Worm (Caenorhabditis elegans) whole organism, young adult: ENCODE results near the gene F18A12.7.

ENCODE experiments used
- F10E7.11 ChIP-seq: sonication (generic microtip); optimal IDR thresholded peaks from 2 replicates; lab custom pipeline; 2017; ENCODE audit warnings: mild to moderate bottlenecking, missing genetic modification characterization, moderate library complexity, missing compliant biosample characterization
- F39B2.1 ChIP-seq: fragments of 200-800 bp; sonication (Bioruptor generic); IDR thresholded peaks from 2 replicates; pipeline ENCODE4 v1.3.6; 2022; ENCODE audit warnings: missing genetic modification reagents, missing genetic modification characterization, missing compliant biosample characterization
- Y95B8A.8 ChIP-seq: fragments of 200-800 bp; sonication (Bioruptor generic); IDR thresholded peaks from 2 replicates; pipeline ENCODE4 v1.3.6; 2022; ENCODE audit warnings: missing genetic modification reagents, missing genetic modification characterization, missing compliant biosample characterization
- attf-5 ChIP-seq: fragments of 200-800 bp; sonication (Bioruptor generic); optimal IDR thresholded peaks from 2 replicates; lab custom pipeline; 2018; ENCODE audit warnings: mild to moderate bottlenecking, missing genetic modification characterization, missing compliant biosample characterization
- bed-2 ChIP-seq: fragments of 200-800 bp; sonication (Bioruptor generic); IDR thresholded peaks from 2 replicates; pipeline ENCODE4 v1.3.6; 2022; ENCODE audit warnings: missing genetic modification reagents, missing genetic modification characterization, missing compliant biosample characterization
- gei-17 ChIP-seq: fragments of 200-800 bp; sonication (Bioruptor generic); optimal IDR thresholded peaks from 2 replicates; lab custom pipeline; 2018; ENCODE audit warnings: mild to moderate bottlenecking, missing genetic modification characterization, missing compliant biosample characterization
- nhr-80 ChIP-seq: sonication (generic microtip); optimal IDR thresholded peaks from 2 replicates; lab custom pipeline; 2016; ENCODE audit warnings: missing genetic modification characterization, missing compliant biosample characterization
- rec-8 ChIP-seq, 2 experiments: sonication (generic microtip); optimal IDR thresholded peaks; 2 replicates each; lab custom pipeline; 2016; ENCODE audit warnings: mild to moderate bottlenecking in 2 of 2, missing genetic modification characterization in 2 of 2, missing genetic modification reagents in 2 of 2, missing genotype in 2 of 2, missing biosample characterization in 1 of 2, missing compliant biosample characterization in 1 of 2, moderate library complexity in 1 of 2
- repo-1 ChIP-seq: sonication (generic microtip); optimal IDR thresholded peaks from 2 replicates; lab custom pipeline; 2017; ENCODE audit warnings: mild to moderate bottlenecking, missing genetic modification characterization, missing compliant biosample characterization
- tlf-1 ChIP-seq: fragments of 200-800 bp; sonication (Bioruptor generic); optimal IDR thresholded peaks from 2 replicates; lab custom pipeline; 2018; ENCODE audit warnings: mild to moderate bottlenecking, missing genetic modification characterization, missing compliant biosample characterization
- unc-62 ChIP-seq: fragments of 150-350 bp; optimal IDR thresholded peaks from 2 replicates; lab custom pipeline; 2014; ENCODE audit warnings: missing biosample characterization, missing genetic modification reagents, missing genetic modification characterization
- ztf-3 ChIP-seq: fragments of 200-800 bp; sonication (Bioruptor generic); optimal IDR thresholded peaks from 2 replicates; lab custom pipeline; 2018; ENCODE audit warnings: mild to moderate bottlenecking, missing genetic modification characterization, missing compliant biosample characterization

ce11 chrII:3437393-3437792, 23.1 kb upstream of the F18A12.7 start:
- no peak for TF ChIP-seq Y95B8A.8
- TF ChIP-seq nhr-80 (tag; lab: Kevin White, UChicago): no peak
- no peak for TF ChIP-seq attf-5
- no peak for TF ChIP-seq gei-17 (GFP tag; lab: Kevin White, UChicago)
- no peak for TF ChIP-seq rec-8 (tag; optimal IDR thresholded peaks at IDR 0.05; lab: Kevin White, UChicago)
- no peak for TF ChIP-seq unc-62 (GFP tag; lab: Kevin White, UChicago)
- TF ChIP-seq bed-2 (GFP tag; lab: Robert Waterston, UW): no peak
- no peak for TF ChIP-seq F39B2.1 (GFP tag; lab: Robert Waterston, UW)
- no peak for TF ChIP-seq ztf-3 (GFP tag; lab: Kevin White, UChicago)
- TF ChIP-seq F10E7.11 (tag; lab: Kevin White, UChicago): no peak
- TF ChIP-seq tlf-1 (GFP tag; lab: Kevin White, UChicago): no peak
- TF ChIP-seq repo-1: no peak
